Worm (Caenorhabditis elegans) whole organism, young adult: Measurements from ENCODE around the gene cup-5.

Experiments
- T07F8.4 ChIP-seq: sonication (generic microtip); optimal IDR thresholded peaks from 2 replicates; lab custom pipeline; 2016; ENCODE audit warnings: mild to moderate bottlenecking, missing genetic modification characterization, moderate library complexity, missing compliant biosample characterization
- aptf-2 ChIP-seq: fragments of 200-800 bp; sonication (Bioruptor generic); conservative IDR thresholded peaks from 2 replicates; pipeline ENCODE4 v1.3.6; 2022; ENCODE audit warnings: missing genetic modification reagents, missing genetic modification characterization, missing compliant biosample characterization
- bed-1 ChIP-seq: fragments of 200-800 bp; sonication (Bioruptor generic); IDR thresholded peaks from 2 replicates; pipeline ENCODE4 v1.3.6; 2022; ENCODE audit warnings: missing genetic modification reagents, missing genetic modification characterization, missing compliant biosample characterization
- ekl-4 ChIP-seq: fragments of 200-800 bp; sonication (Bioruptor generic); IDR thresholded peaks from 2 replicates; pipeline ENCODE4 v1.3.6; 2022; ENCODE audit warnings: missing genetic modification reagents, missing genetic modification characterization, missing compliant biosample characterization
- lin-35 ChIP-seq, 3 experiments: fragments of 150-350 bp in 2 of 3; sonication (generic microtip) in 1 of 3; optimal IDR thresholded peaks; 2 replicates each; lab custom pipeline; 2014 to 2018; ENCODE audit warnings: missing biosample characterization in 3 of 3, missing genetic modification characterization in 3 of 3, missing genetic modification reagents in 3 of 3
- lin-54 ChIP-seq: fragments of 200-800 bp; sonication (Bioruptor generic); optimal IDR thresholded peaks from 2 replicates; lab custom pipeline; 2018; ENCODE audit warnings: mild to moderate bottlenecking, missing genetic modification characterization, missing compliant biosample characterization
- madf-10 ChIP-seq: sonication (generic microtip); optimal IDR thresholded peaks from 2 replicates; lab custom pipeline; 2016; ENCODE audit warnings: mild to moderate bottlenecking, missing genetic modification characterization, missing compliant biosample characterization
- tlf-1 ChIP-seq: fragments of 200-800 bp; sonication (Bioruptor generic); optimal IDR thresholded peaks from 2 replicates; lab custom pipeline; 2018; ENCODE audit warnings: mild to moderate bottlenecking, missing genetic modification characterization, missing compliant biosample characterization
- unc-62 ChIP-seq: fragments of 150-350 bp; optimal IDR thresholded peaks from 2 replicates; lab custom pipeline; 2014; ENCODE audit warnings: missing biosample characterization, missing genetic modification reagents, missing genetic modification characterization
- ztf-25 ChIP-seq: fragments of 200-800 bp; sonication (Bioruptor generic); IDR thresholded peaks from 2 replicates; pipeline ENCODE4 v1.3.6; 2022; ENCODE audit warnings: missing genetic modification reagents, missing genetic modification characterization, missing compliant biosample characterization
- ztf-6 ChIP-seq: fragments of 200-800 bp; sonication (Bioruptor generic); IDR thresholded peaks from 2 replicates; pipeline ENCODE4 v1.3.6; 2022; ENCODE audit warnings: missing genetic modification reagents, missing genetic modification characterization, missing compliant biosample characterization

DNA sequence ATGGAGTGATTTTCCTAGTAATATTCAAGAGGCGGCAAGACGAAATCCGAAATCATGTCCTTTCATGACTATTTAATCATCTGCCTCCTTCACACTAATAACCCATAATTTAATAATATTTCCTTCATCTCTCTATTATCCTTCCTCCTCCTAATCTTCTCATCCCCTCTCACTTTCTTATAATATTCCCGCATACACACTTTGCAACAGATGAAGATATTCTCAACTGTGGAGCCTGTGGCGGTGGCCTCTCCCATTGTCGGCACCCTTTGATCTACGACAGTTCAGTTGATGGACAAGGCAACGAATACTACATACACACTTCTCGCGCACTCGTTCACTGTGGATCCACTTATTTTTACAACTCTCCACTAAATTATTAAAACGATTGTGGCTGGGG lies 25.3 kb upstream of the cup-5 start:
- TF ChIP-seq unc-62 = no peak
- no peak for TF ChIP-seq ztf-25
- no peak for TF ChIP-seq ztf-6 (GFP tag; lab: Robert Waterston, UW)
- no peak for TF ChIP-seq tlf-1 (GFP tag; lab: Kevin White, UChicago)
- no peak for TF ChIP-seq madf-10 (tag; lab: Kevin White, UChicago)
- no peak for TF ChIP-seq lin-54 (GFP tag; lab: Kevin White, UChicago)
- no peak for TF ChIP-seq ekl-4 (GFP tag; lab: Robert Waterston, UW)
- no peak for TF ChIP-seq bed-1 (GFP tag; lab: Robert Waterston, UW)
- no peak for TF ChIP-seq T07F8.4 (tag; lab: Kevin White, UChicago)
- no peak for TF ChIP-seq aptf-2 (GFP tag; lab: Robert Waterston, UW)
- TF ChIP-seq lin-35 (GFP tag; optimal IDR thresholded peaks at IDR 0.05; lab: Kevin White, UChicago) = no peak
